Fruit fly (Drosophila melanogaster) whole organism, embryonic: Measurements from ENCODE around the gene m-cup.

ENCODE experiments used
- Atf3 ChIP-seq: fragments of 200-800 bp; sonication (Bioruptor generic); optimal IDR thresholded peaks from 3 replicates; lab custom pipeline; 2016; ENCODE audit warnings: missing biosample characterization, missing genetic modification characterization
- CG10543 ChIP-seq: fragments of 200-800 bp; sonication (Bioruptor generic); optimal IDR thresholded peaks from 3 replicates; lab custom pipeline; 2017; ENCODE audit warnings: missing biosample characterization, mild to moderate bottlenecking, missing genetic modification characterization, moderate library complexity
- CG11093 ChIP-seq: fragments of 200-800 bp; sonication (Bioruptor generic); IDR thresholded peaks from 3 replicates; pipeline ENCODE4 v1.3.6; 2022; ENCODE audit warnings: missing biosample characterization, missing genetic modification characterization
- CG11247 ChIP-seq: fragments of 200-800 bp; sonication (Bioruptor generic); IDR thresholded peaks from 2 replicates; pipeline ENCODE4 v1.3.6; 2022; ENCODE audit warnings: missing biosample characterization, missing genetic modification characterization
- CG11398 ChIP-seq: fragments of 200-800 bp; sonication (Bioruptor generic); optimal IDR thresholded peaks from 2 replicates; lab custom pipeline; 2016; ENCODE audit warnings: missing biosample characterization, missing genetic modification characterization
- CG12942 ChIP-seq: fragments of 200-800 bp; sonication (Bioruptor generic); optimal IDR thresholded peaks from 3 replicates; lab custom pipeline; 2016; ENCODE audit warnings: missing biosample characterization, missing genetic modification characterization
- CG13287 ChIP-seq: fragments of 200-800 bp; sonication (Bioruptor generic); IDR thresholded peaks from 2 replicates; pipeline ENCODE4 v1.3.6; 2022; ENCODE audit warnings: missing biosample characterization, missing genetic modification characterization; ENCODE audit not compliant: partially characterized antibody
- CG13296 ChIP-seq: fragments of 200-800 bp; sonication (Bioruptor generic); optimal IDR thresholded peaks from 3 replicates; lab custom pipeline; 2018; ENCODE audit warnings: missing biosample characterization, mild to moderate bottlenecking, missing genetic modification characterization
- CG15696 ChIP-seq: fragments of 200-800 bp; sonication (Bioruptor generic); optimal IDR thresholded peaks from 2 replicates; lab custom pipeline; 2019; ENCODE audit warnings: missing biosample characterization, mild to moderate bottlenecking, missing genetic modification characterization, moderate library complexity
- CG17912 ChIP-seq: fragments of 200-800 bp; sonication (Bioruptor generic); optimal IDR thresholded peaks from 2 replicates; lab custom pipeline; 2018; ENCODE audit warnings: missing biosample characterization, mild to moderate bottlenecking, missing genetic modification characterization
- CG18619 ChIP-seq: fragments of 200-800 bp; sonication (Bioruptor generic); optimal IDR thresholded peaks from 3 replicates; lab custom pipeline; 2017; ENCODE audit warnings: missing biosample characterization, mild to moderate bottlenecking, missing genetic modification characterization
- CG2120 ChIP-seq: fragments of 200-800 bp; sonication (Bioruptor generic); optimal IDR thresholded peaks from 3 replicates; lab custom pipeline; 2016; ENCODE audit warnings: missing biosample characterization, missing genetic modification characterization
- CG2199 ChIP-seq: fragments of 200-800 bp; sonication (Bioruptor generic); IDR thresholded peaks from 3 replicates; pipeline ENCODE4 v1.3.6; 2022; ENCODE audit warnings: missing biosample characterization, missing genetic modification characterization
- CG3163 ChIP-seq: fragments of 200-800 bp; sonication (Bioruptor generic); optimal IDR thresholded peaks from 3 replicates; lab custom pipeline; 2016; ENCODE audit warnings: missing biosample characterization, missing genetic modification characterization
- CG3281 ChIP-seq: fragments of 200-800 bp; sonication (Bioruptor generic); optimal IDR thresholded peaks from 3 replicates; lab custom pipeline; 2017; ENCODE audit warnings: missing biosample characterization, mild to moderate bottlenecking, missing genetic modification characterization
- CG4360 ChIP-seq: fragments of 200-800 bp; sonication (Bioruptor generic); IDR thresholded peaks from 2 replicates; pipeline ENCODE4 v1.3.6; 2022; ENCODE audit warnings: missing biosample characterization, missing genetic modification characterization
- CG4617 ChIP-seq: fragments of 200-800 bp; sonication (Bioruptor generic); optimal IDR thresholded peaks from 3 replicates; lab custom pipeline; 2016; ENCODE audit warnings: missing biosample characterization, missing genetic modification characterization, borderline replicate concordance
- CG5953 ChIP-seq: fragments of 200-800 bp; sonication (Bioruptor generic); IDR thresholded peaks from 2 replicates; pipeline ENCODE4 v1.3.6; 2022; ENCODE audit warnings: missing biosample characterization, missing genetic modification characterization
- CG6791 ChIP-seq: fragments of 200-800 bp; sonication (Bioruptor generic); IDR thresholded peaks from 3 replicates; pipeline ENCODE4 v1.3.6; 2022; ENCODE audit warnings: missing biosample characterization, missing genetic modification characterization; ENCODE audit not compliant: partially characterized antibody
- CG7556 ChIP-seq: fragments of 200-800 bp; sonication (Bioruptor generic); optimal IDR thresholded peaks from 2 replicates; lab custom pipeline; 2017; ENCODE audit warnings: missing biosample characterization, mild to moderate bottlenecking, missing genetic modification characterization
- CG9727 ChIP-seq: fragments of 200-800 bp; sonication (Bioruptor generic); optimal IDR thresholded peaks from 3 replicates; lab custom pipeline; 2017; ENCODE audit warnings: missing biosample characterization, mild to moderate bottlenecking, missing genetic modification characterization
- CG9817 ChIP-seq: fragments of 200-800 bp; sonication (Bioruptor generic); optimal IDR thresholded peaks from 2 replicates; lab custom pipeline; 2018; ENCODE audit warnings: missing biosample characterization, mild to moderate bottlenecking, missing genetic modification characterization, moderate library complexity
- CoRest ChIP-seq: fragments of 200-800 bp; sonication (Bioruptor generic); optimal IDR thresholded peaks from 3 replicates; lab custom pipeline; 2018; ENCODE audit warnings: missing biosample characterization, mild to moderate bottlenecking, missing genetic modification characterization, moderate library complexity
- Eip74EF ChIP-seq, 2 experiments: fragments of 200-800 bp in 1 of 2; fragments of >200 bp in 1 of 2; sonication (Bioruptor generic) in 1 of 2; optimal IDR thresholded peaks; 2 replicates each; lab custom pipeline; 2017 to 2019; ENCODE audit warnings: missing biosample characterization in 2 of 2, missing genetic modification characterization in 2 of 2, mild to moderate bottlenecking in 1 of 2, moderate library complexity in 1 of 2
- Hsf ChIP-seq: fragments of 200-800 bp; sonication (Bioruptor generic); optimal IDR thresholded peaks from 3 replicates; lab custom pipeline; 2016; ENCODE audit warnings: missing biosample characterization, missing genetic modification characterization
- Jarid2 ChIP-seq: fragments of 200-800 bp; sonication (Bioruptor generic); optimal IDR thresholded peaks from 3 replicates; lab custom pipeline; 2017; ENCODE audit warnings: mild to moderate bottlenecking, missing biosample characterization, missing genetic modification reagents, missing genetic modification characterization
- Med ChIP-seq: fragments of 200-800 bp; sonication (Bioruptor generic); peaks from one replicate; lab custom pipeline; 2016; ENCODE audit warnings: missing biosample characterization, missing genetic modification characterization, mild to moderate bottlenecking, inconsistent platforms, moderate library complexity
- NK7.1 ChIP-seq: fragments of 200-800 bp; sonication (Bioruptor generic); optimal IDR thresholded peaks from 3 replicates; lab custom pipeline; 2016; ENCODE audit warnings: missing biosample characterization, missing genetic modification characterization
- Xrp1 ChIP-seq: fragments of 200-800 bp; sonication (Bioruptor generic); IDR thresholded peaks from 2 replicates; pipeline ENCODE4 v1.3.6; 2022; ENCODE audit warnings: missing biosample characterization, missing genetic modification characterization
- ash1 ChIP-seq: fragments of 200-800 bp; sonication (Bioruptor generic); optimal IDR thresholded peaks from 2 replicates; lab custom pipeline; 2018; ENCODE audit warnings: missing biosample characterization, mild to moderate bottlenecking, missing genetic modification characterization
- caup ChIP-seq: fragments of 200-800 bp; sonication (Bioruptor generic); optimal IDR thresholded peaks from 3 replicates; lab custom pipeline; 2017; ENCODE audit warnings: missing biosample characterization, mild to moderate bottlenecking, missing genetic modification characterization, moderate library complexity; ENCODE audit not compliant: severe bottlenecking
- dmrt99B ChIP-seq: fragments of 200-800 bp; sonication (Bioruptor generic); optimal IDR thresholded peaks from 2 replicates; lab custom pipeline; 2018; ENCODE audit warnings: missing biosample characterization, mild to moderate bottlenecking, missing genetic modification characterization, moderate library complexity
- fd102C ChIP-seq: fragments of 200-800 bp; sonication (Bioruptor generic); optimal IDR thresholded peaks from 2 replicates; lab custom pipeline; 2018; ENCODE audit warnings: missing biosample characterization, mild to moderate bottlenecking, missing genetic modification characterization, moderate library complexity
- gcm ChIP-seq: fragments of 200-800 bp; sonication (Bioruptor generic); optimal IDR thresholded peaks from 2 replicates; lab custom pipeline; 2019; ENCODE audit warnings: missing biosample characterization, mild to moderate bottlenecking, missing genetic modification characterization, moderate library complexity
- gcm2 ChIP-seq: fragments of 200-800 bp; sonication (Bioruptor generic); optimal IDR thresholded peaks from 2 replicates; lab custom pipeline; 2016; ENCODE audit warnings: missing biosample characterization, missing genetic modification characterization
- ham ChIP-seq: fragments of 200-800 bp; sonication (Bioruptor generic); IDR thresholded peaks from 2 replicates; pipeline ENCODE4 v1.3.6; 2022; ENCODE audit warnings: missing biosample characterization, missing genetic modification characterization
- kni ChIP-seq: fragments of 200-800 bp; sonication (Bioruptor generic); optimal IDR thresholded peaks from 3 replicates; lab custom pipeline; 2017; ENCODE audit warnings: mild to moderate bottlenecking, missing biosample characterization, missing genetic modification reagents, missing genetic modification characterization
- lbe ChIP-seq: fragments of 200-800 bp; sonication (Bioruptor generic); optimal IDR thresholded peaks from 2 replicates; lab custom pipeline; 2016; ENCODE audit warnings: missing biosample characterization, mild to moderate bottlenecking, missing genetic modification characterization
- lmd ChIP-seq: fragments of 200-800 bp; sonication (Bioruptor generic); IDR thresholded peaks from 2 replicates; pipeline ENCODE4 v1.3.6; 2022; ENCODE audit warnings: missing biosample characterization, missing genetic modification characterization
- p53 ChIP-seq: fragments of 200-800 bp; sonication (Bioruptor generic); optimal IDR thresholded peaks from 2 replicates; lab custom pipeline; 2016; ENCODE audit warnings: missing biosample characterization, missing genetic modification characterization
- phol ChIP-seq: fragments of 200-800 bp; sonication (Bioruptor generic); optimal IDR thresholded peaks from 3 replicates; lab custom pipeline; 2018; ENCODE audit warnings: missing biosample characterization, mild to moderate bottlenecking, missing genetic modification characterization, moderate library complexity
- pros ChIP-seq: fragments of 200-800 bp; sonication (Bioruptor generic); optimal IDR thresholded peaks from 3 replicates; lab custom pipeline; 2019; ENCODE audit warnings: missing biosample characterization, mild to moderate bottlenecking, missing genetic modification characterization, moderate library complexity
- rib ChIP-seq: fragments of 200-800 bp; sonication (Bioruptor generic); IDR thresholded peaks from 2 replicates; pipeline ENCODE4 v1.3.6; 2022; ENCODE audit warnings: missing biosample characterization, missing genetic modification characterization
- sd ChIP-seq: fragments of 200-800 bp; sonication (Bioruptor generic); optimal IDR thresholded peaks from 3 replicates; lab custom pipeline; 2018; ENCODE audit warnings: missing biosample characterization, mild to moderate bottlenecking, missing genetic modification characterization, moderate library complexity
- sens ChIP-seq: fragments of 200-800 bp; sonication (Bioruptor generic); peaks from one replicate; lab custom pipeline; 2016; ENCODE audit warnings: missing biosample characterization, missing genetic modification characterization
- twi ChIP-seq: fragments of 200-800 bp; optimal IDR thresholded peaks from 2 replicates; lab custom pipeline; 2019; ENCODE audit warnings: missing biosample characterization, mild to moderate bottlenecking, missing genetic modification characterization, moderate library complexity
- unc-4 ChIP-seq: fragments of 200-800 bp; sonication (Bioruptor generic); IDR thresholded peaks from 2 replicates; pipeline ENCODE4 v1.3.6; 2022; ENCODE audit warnings: missing biosample characterization, missing genetic modification characterization; ENCODE audit not compliant: partially characterized antibody
- wdn ChIP-seq: fragments of 200-800 bp; sonication (Bioruptor generic); IDR thresholded peaks from 2 replicates; pipeline ENCODE4 v1.3.6; 2022; ENCODE audit warnings: missing biosample characterization, missing genetic modification characterization
- yki ChIP-seq: fragments of >200 bp; optimal IDR thresholded peaks from 3 replicates; lab custom pipeline; 2018
- zf30C ChIP-seq: fragments of 200-800 bp; sonication (Bioruptor generic); optimal IDR thresholded peaks from 3 replicates; lab custom pipeline; 2018; ENCODE audit warnings: missing biosample characterization, mild to moderate bottlenecking, missing genetic modification characterization

The m-cup gene

dm6 chr3R:17118917-17119378, 30.3 kb downstream of the m-cup start (continued):
- TF ChIP-seq CG18619 (no peak), NK7.1 (GFP tag; lab: Kevin White, UChicago) (no peak), fd102C (GFP tag; lab: Kevin White, UChicago) (no peak), CG9817 (tag; lab: Kevin White, UChicago) (no peak), sens (GFP tag; lab: Kevin White, UChicago) (peak; percentile 42), CG11247 (GFP tag; lab: Robert Waterston, UW) (no peak), CG11093 (GFP tag; lab: Robert Waterston, UW) (no peak), CG2120 (no peak), CG6791 (GFP tag; lab: Robert Waterston, UW) (0 out of 3 replicates have a peak, but pooled peaks have one; percentile 36), ash1 (GFP tag; lab: Kevin White, UChicago) (peak; percentile 7), CG17912 (GFP tag; lab: Kevin White, UChicago) (no peak), CG3163 (GFP tag; lab: Kevin White, UChicago) (peak; percentile 96), Xrp1 (GFP tag; lab: Robert Waterston, UW) (no peak), dmrt99B (tag; lab: Kevin White, UChicago) (no peak), p53 (GFP tag; lab: Kevin White, UChicago) (no peak), rib (GFP tag; lab: Robert Waterston, UW) (peak; percentile 44; the same call in 1 of the 2 replicates), gcm (GFP tag; lab: Kevin White, UChicago) (peak; percentile 38), CG4617 (GFP tag; lab: Kevin White, UChicago) (no peak), wdn (GFP tag; lab: Robert Waterston, UW) (0 out of 2 replicates have a peak, but pooled peaks have one; percentile 32), CG4360 (GFP tag; lab: Robert Waterston, UW) (peak; percentile 62; the same call in 1 of the 2 replicates), Med (GFP tag; lab: Kevin White, UChicago) (peak; percentile 90), kni (GFP tag; lab: Kevin White, UChicago) (peak; percentile 43), CG5953 (no peak), Eip74EF (GFP tag; optimal IDR thresholded peaks at IDR 0.05; lab: Kevin White, UChicago) (peak in 1 of 2 experiments; percentile 7), ham (GFP tag; lab: Robert Waterston, UW) (no peak), CG15696 (tag; lab: Kevin White, UChicago) (no peak), CG10543 (GFP tag; lab: Kevin White, UChicago) (peak; percentile 50), zf30C (GFP tag; lab: Kevin White, UChicago) (no peak), CG7556 (GFP tag; lab: Kevin White, UChicago) (no peak), sd (peak; percentile 21), Atf3 (no peak), CG13296 (GFP tag; lab: Kevin White, UChicago) (peak; percentile 18), gcm2 (no peak), Hsf (GFP tag; lab: Kevin White, UChicago) (no peak), CG13287 (GFP tag; lab: Robert Waterston, UW) (peak; percentile 60), phol (tag; lab: Kevin White, UChicago) (no peak), CG12942 (GFP tag; lab: Kevin White, UChicago) (no peak), Jarid2 (peak; percentile 82), lmd (GFP tag; lab: Robert Waterston, UW) (no peak), CG2199 (GFP tag; lab: Robert Waterston, UW) (0 out of 3 replicates have a peak, but pooled peaks have one; percentile 4), CoRest (tag; lab: Kevin White, UChicago) (no peak), yki (peak; percentile 57), pros (GFP tag; lab: Kevin White, UChicago) (peak; percentile 68), CG11398 (GFP tag; lab: Kevin White, UChicago) (no peak), lbe (GFP tag; lab: Kevin White, UChicago) (peak; percentile 62), caup (peak; percentile 15), CG3281 (GFP tag; lab: Kevin White, UChicago) (peak; percentile 42), twi (tag; lab: Kevin White, UChicago) (no peak), CG9727 (no peak), unc-4 (peak; percentile 39; the same call in 1 of the 2 replicates)
